Worm (Caenorhabditis elegans) whole organism, L1 larva: ENCODE measurements around the gene Y39G8B.2.
A peak's percentile ranks its signal among the peaks of the same experiment; 100 is the strongest.

Experiments used
- C16A3.4 ChIP-seq: fragments of 150-350 bp; optimal IDR thresholded peaks from 2 replicates; lab custom pipeline; 2014; ENCODE audit warnings: missing biosample characterization, missing genetic modification characterization
- C34B4.2 ChIP-seq: sonication (generic microtip); optimal IDR thresholded peaks from 2 replicates; lab custom pipeline; 2017; ENCODE audit warnings: mild to moderate bottlenecking, missing genetic modification characterization, missing compliant biosample characterization
- aha-1 ChIP-seq: fragments of 150-350 bp; optimal IDR thresholded peaks from 2 replicates; lab custom pipeline; 2014; ENCODE audit warnings: missing biosample characterization, missing genetic modification characterization
- aly-2 ChIP-seq: fragments of 150-350 bp; optimal IDR thresholded peaks from 2 replicates; lab custom pipeline; 2014; ENCODE audit warnings: missing biosample characterization, missing genetic modification characterization
- ama-1 ChIP-seq: fragments of 150-350 bp; optimal IDR thresholded peaks from 2 replicates; lab custom pipeline; 2014
- blmp-1 ChIP-seq: fragments of 150-350 bp; optimal IDR thresholded peaks from 2 replicates; lab custom pipeline; 2014; ENCODE audit warnings: missing biosample characterization, missing genetic modification characterization
- ceh-82 ChIP-seq, 3 experiments: fragments of 150-350 bp in 1 of 3; sonication (generic microtip) in 2 of 3; optimal IDR thresholded peaks; 2 replicates each; lab custom pipeline; 2014 to 2017; ENCODE audit warnings: missing biosample characterization in 3 of 3, missing genetic modification characterization in 3 of 3
- ces-1 ChIP-seq: fragments of 150-350 bp; optimal IDR thresholded peaks from 2 replicates; lab custom pipeline; 2014; ENCODE audit warnings: missing biosample characterization, missing genetic modification reagents, missing genetic modification characterization
- dpl-1 ChIP-seq, 3 experiments: fragments of 150-350 bp in 2 of 3; sonication (generic microtip) in 1 of 3; optimal IDR thresholded peaks; 2 replicates each; lab custom pipeline; 2014 to 2017; ENCODE audit warnings: missing biosample characterization in 3 of 3, missing genetic modification characterization in 3 of 3, missing genetic modification reagents in 3 of 3
- dsc-1 ChIP-seq: sonication (generic microtip); optimal IDR thresholded peaks from 2 replicates; lab custom pipeline; 2016; ENCODE audit warnings: mild to moderate bottlenecking, missing genetic modification characterization, missing compliant biosample characterization
- efl-1 ChIP-seq, 4 experiments: fragments of 150-350 bp; optimal IDR thresholded peaks in 3 of 4; peaks in 1 of 4; 1 replicate in 1 of 4; 2 replicates in 3 of 4; lab custom pipeline; 2014; ENCODE audit warnings: missing biosample characterization in 2 of 4, missing genetic modification characterization in 2 of 4, missing genetic modification reagents in 2 of 4
- egl-13 ChIP-seq: sonication (generic microtip); optimal IDR thresholded peaks from 2 replicates; lab custom pipeline; 2016; ENCODE audit warnings: missing genotype, missing genetic modification reagents, missing genetic modification characterization, missing compliant biosample characterization
- elt-2 ChIP-seq: sonication (generic microtip); optimal IDR thresholded peaks from 2 replicates; lab custom pipeline; 2016; ENCODE audit warnings: missing genetic modification characterization, mild to moderate bottlenecking, inconsistent platforms, missing compliant biosample characterization, missing genetic modification reagents
- elt-3 ChIP-seq, 6 experiments: fragments of 150-350 bp in 1 of 6; sonication (generic microtip); optimal IDR thresholded peaks; 2 replicates each; lab custom pipeline; 2017 to 2018; ENCODE audit warnings: missing biosample characterization in 6 of 6, missing genetic modification characterization in 6 of 6, inconsistent platforms in 1 of 6
- ets-5 ChIP-seq: fragments of 200-800 bp; sonication (Bioruptor generic); IDR thresholded peaks from 2 replicates; pipeline ENCODE4 v1.3.6; 2022; ENCODE audit warnings: missing genetic modification characterization, missing compliant biosample characterization
- fkh-8 ChIP-seq: sonication (generic microtip); optimal IDR thresholded peaks from 2 replicates; lab custom pipeline; 2016; ENCODE audit warnings: mild to moderate bottlenecking, missing genetic modification characterization, missing compliant biosample characterization
- grh-1 ChIP-seq: fragments of 200-800 bp; sonication (Bioruptor generic); IDR thresholded peaks from 2 replicates; pipeline ENCODE4 v1.3.6; 2022; ENCODE audit warnings: missing genetic modification reagents, missing genetic modification characterization, missing compliant biosample characterization
- hlh-17 ChIP-seq: fragments of 200-800 bp; sonication (Bioruptor generic); optimal IDR thresholded peaks from 2 replicates; lab custom pipeline; 2018; ENCODE audit warnings: missing genetic modification characterization, mild to moderate bottlenecking, missing compliant biosample characterization, moderate library complexity, borderline replicate concordance
- irx-1 ChIP-seq: sonication (generic microtip); optimal IDR thresholded peaks from 2 replicates; lab custom pipeline; 2016; ENCODE audit warnings: missing genetic modification characterization, missing compliant biosample characterization
- lin-13 ChIP-seq: fragments of 150-350 bp; optimal IDR thresholded peaks from 2 replicates; lab custom pipeline; 2014; ENCODE audit warnings: missing biosample characterization, missing genetic modification reagents, missing genetic modification characterization
- lin-14 ChIP-seq: fragments of 200-800 bp; sonication (Bioruptor generic); optimal IDR thresholded peaks from 2 replicates; lab custom pipeline; 2018; ENCODE audit warnings: mild to moderate bottlenecking, missing genetic modification characterization, moderate library complexity, missing compliant biosample characterization
- lin-35 ChIP-seq, 2 experiments: fragments of 150-350 bp; optimal IDR thresholded peaks; 2 replicates each; lab custom pipeline; 2014; ENCODE audit warnings: missing biosample characterization in 2 of 2, missing genetic modification characterization in 2 of 2, missing genetic modification reagents in 2 of 2
- lsy-2 ChIP-seq, 2 experiments: fragments of 150-350 bp; optimal IDR thresholded peaks; 2 replicates each; lab custom pipeline; 2014; ENCODE audit warnings: missing biosample characterization in 2 of 2, missing genetic modification characterization in 2 of 2
- mab-9 ChIP-seq: fragments of 200-800 bp; sonication (Bioruptor generic); IDR thresholded peaks from 2 replicates; pipeline ENCODE4 v1.3.6; 2022; ENCODE audit warnings: missing genetic modification reagents, missing genetic modification characterization, missing compliant biosample characterization
- mdl-1 ChIP-seq, 2 experiments: fragments of 150-350 bp; optimal IDR thresholded peaks; 2 replicates each; lab custom pipeline; 2014 to 2017; ENCODE audit warnings: missing biosample characterization in 2 of 2, missing genetic modification characterization in 2 of 2, inconsistent platforms in 1 of 2
- nhr-12 ChIP-seq: sonication (generic microtip); optimal IDR thresholded peaks from 2 replicates; lab custom pipeline; 2017; ENCODE audit warnings: missing biosample characterization, missing genetic modification characterization
- nhr-19 ChIP-seq: fragments of 200-800 bp; sonication (Bioruptor generic); conservative IDR thresholded peaks from 2 replicates; pipeline ENCODE4 v1.3.6; 2022; ENCODE audit warnings: missing genetic modification characterization, missing compliant biosample characterization
- nhr-20 ChIP-seq: sonication (generic microtip); optimal IDR thresholded peaks from 2 replicates; lab custom pipeline; 2016; ENCODE audit warnings: mild to moderate bottlenecking, missing genetic modification characterization, missing compliant biosample characterization
- nhr-237 ChIP-seq: fragments of 150-350 bp; optimal IDR thresholded peaks from 2 replicates; lab custom pipeline; 2014; ENCODE audit warnings: missing biosample characterization, missing genetic modification characterization
- nhr-28 ChIP-seq: fragments of 150-350 bp; optimal IDR thresholded peaks from 2 replicates; lab custom pipeline; 2014; ENCODE audit warnings: missing biosample characterization, missing genetic modification characterization
- nhr-47 ChIP-seq: sonication (generic microtip); optimal IDR thresholded peaks from 2 replicates; lab custom pipeline; 2016; ENCODE audit warnings: mild to moderate bottlenecking, missing genetic modification characterization, moderate library complexity, missing compliant biosample characterization
- nhr-71 ChIP-seq: sonication (generic microtip); optimal IDR thresholded peaks from 2 replicates; lab custom pipeline; 2016; ENCODE audit warnings: mild to moderate bottlenecking, missing genetic modification characterization, moderate library complexity, missing compliant biosample characterization
- nhr-76 ChIP-seq: sonication (generic microtip); optimal IDR thresholded peaks from 2 replicates; lab custom pipeline; 2017; ENCODE audit warnings: missing biosample characterization, missing genetic modification characterization
- nhr-77 ChIP-seq: fragments of 150-350 bp; optimal IDR thresholded peaks from 2 replicates; lab custom pipeline; 2014; ENCODE audit warnings: missing biosample characterization, missing genetic modification characterization
- nhr-84 ChIP-seq: sonication (generic microtip); optimal IDR thresholded peaks from 2 replicates; lab custom pipeline; 2017; ENCODE audit warnings: missing biosample characterization, missing genetic modification characterization
- pag-3 ChIP-seq: sonication (generic microtip); optimal IDR thresholded peaks from 2 replicates; lab custom pipeline; 2017; ENCODE audit warnings: missing genetic modification characterization, mild to moderate bottlenecking, missing compliant biosample characterization, antibody characterized with exemption, borderline replicate concordance; ENCODE audit not compliant: insufficient read depth
- skn-1 ChIP-seq: fragments of 150-350 bp; optimal IDR thresholded peaks from 2 replicates; lab custom pipeline; 2014; ENCODE audit warnings: missing biosample characterization, missing genetic modification characterization
- snpc-4 ChIP-seq: fragments of 150-350 bp; optimal IDR thresholded peaks from 2 replicates; lab custom pipeline; 2014; ENCODE audit warnings: missing biosample characterization, missing genetic modification characterization
- sup-37 ChIP-seq: fragments of 200-800 bp; sonication (Bioruptor generic); optimal IDR thresholded peaks from 2 replicates; lab custom pipeline; 2018; ENCODE audit warnings: mild to moderate bottlenecking, missing genetic modification characterization, missing compliant biosample characterization
- tbx-2 ChIP-seq: sonication (generic microtip); optimal IDR thresholded peaks from 2 replicates; lab custom pipeline; 2016; ENCODE audit warnings: missing genetic modification characterization, missing compliant biosample characterization
- tlp-1 ChIP-seq: fragments of 150-350 bp; optimal IDR thresholded peaks from 2 replicates; lab custom pipeline; 2014; ENCODE audit warnings: missing biosample characterization, missing genetic modification characterization
- unc-130 ChIP-seq: fragments of 150-350 bp; optimal IDR thresholded peaks from 2 replicates; lab custom pipeline; 2017; ENCODE audit warnings: missing biosample characterization, missing genetic modification characterization, inconsistent platforms
- unc-98 ChIP-seq: fragments of 200-800 bp; sonication (Bioruptor generic); IDR thresholded peaks from 2 replicates; pipeline ENCODE4 v1.3.6; 2022; ENCODE audit warnings: missing genetic modification characterization, missing compliant biosample characterization
- xbp-1 ChIP-seq: sonication (generic microtip); optimal IDR thresholded peaks from 2 replicates; lab custom pipeline; 2016; ENCODE audit warnings: missing genetic modification characterization, missing compliant biosample characterization
- zag-1 ChIP-seq: fragments of 150-350 bp; optimal IDR thresholded peaks from 2 replicates; lab custom pipeline; 2014; ENCODE audit warnings: missing biosample characterization, missing genetic modification characterization
- zip-4 ChIP-seq: fragments of 200-800 bp; sonication (Bioruptor generic); optimal IDR thresholded peaks from 2 replicates; lab custom pipeline; 2018; ENCODE audit warnings: mild to moderate bottlenecking, missing genetic modification characterization, moderate library complexity, missing compliant biosample characterization
- ztf-11 ChIP-seq, 2 experiments: sonication (generic microtip); optimal IDR thresholded peaks; 2 replicates each; lab custom pipeline; 2016 to 2017; ENCODE audit warnings: missing genetic modification characterization in 2 of 2, missing biosample characterization in 1 of 2, missing compliant biosample characterization in 1 of 2

Y39G8B.2 gene

ce11 chrII:13957437-13957836 is 18.6 kb downstream of the Y39G8B.2 start, which contains the start of gene zip-3:
Gene zip-3 (minus strand): TSS chrII:13957457.
- TF ChIP-seq nhr-237 (tag; lab: Kevin White, UChicago) (no peak), lin-13 (GFP tag; lab: Kevin White, UChicago) (no peak), dpl-1 (GFP tag; optimal IDR thresholded peaks at IDR 0.05; lab: Kevin White, UChicago) (no peak), nhr-19 (no peak), elt-2 (peak; percentile 56)
- TF ChIP-seq, all 84 proteins: peak for 1

ce11 chrII:13956529-13956928 is 19.5 kb downstream of the Y39G8B.2 start:
- TF ChIP-seq nhr-20 (peak; percentile 20), ztf-11 (tag; optimal IDR thresholded peaks at IDR 0.05; lab: Kevin White, UChicago) (no peak), efl-1 (optimal IDR thresholded peaks at IDR 0.05; lab: Kevin White, UChicago) (no peak), efl-1 (GFP tag; optimal IDR thresholded peaks at IDR 0.05 in 1 of 2; lab: Kevin White, UChicago) (peak in 1 of 2 experiments; percentile 67), nhr-76 (tag; lab: Kevin White, UChicago) (no peak), lin-35 (GFP tag; optimal IDR thresholded peaks at IDR 0.05; lab: Kevin White, UChicago) (peak in 1 of 2 experiments; percentile 38), aly-2 (tag; lab: Kevin White, UChicago) (no peak), nhr-77 (tag; lab: Kevin White, UChicago) (peak; percentile 4), lsy-2 (tag; optimal IDR thresholded peaks at IDR 0.05; lab: Kevin White, UChicago) (peak in 1 of 2 experiments; percentile 25), fkh-8 (no peak), elt-2 (peak; percentile 89)

- TF ChIP-seq nhr-12 (tag; lab: Kevin White, UChicago) (no peak), ets-5 (GFP tag; lab: Robert Waterston, UW) (no peak), mab-9 (no peak), nhr-20 (peak; percentile 34), lsy-2 (tag; optimal IDR thresholded peaks at IDR 0.05; lab: Kevin White, UChicago) (peak in 1 of 2 experiments; percentile 56), tlp-1 (tag; lab: Kevin White, UChicago) (no peak), ceh-82 (tag; optimal IDR thresholded peaks at IDR 0.05; lab: Kevin White, UChicago) (no peak), blmp-1 (tag; lab: Kevin White, UChicago) (peak; percentile 72), elt-3 (tag; optimal IDR thresholded peaks at IDR 0.05; lab: Kevin White, UChicago) (peak in 1 of 6 experiments; percentile 12), lin-14 (GFP tag; lab: Kevin White, UChicago) (peak; percentile 44)
Observed at ce11 chrII:13954979-13955378, 21.0 kb downstream of the Y39G8B.2 start.

ce11 chrII:13954077-13954476 is 21.9 kb downstream of the Y39G8B.2 start:
- no peak for TF ChIP-seq irx-1 (tag; lab: Kevin White, UChicago)
- peak; percentile 86 for TF ChIP-seq elt-2
- no peak for TF ChIP-seq unc-98
- TF ChIP-seq zag-1 (tag; lab: Kevin White, UChicago) = no peak
- peak; percentile 53 for TF ChIP-seq nhr-71
- peak in 1 of 2 experiments; percentile 5 for TF ChIP-seq mdl-1 (tag; optimal IDR thresholded peaks at IDR 0.05; lab: Kevin White, UChicago)
- no peak for TF ChIP-seq sup-37
- TF ChIP-seq xbp-1 (tag; lab: Kevin White, UChicago) = no peak
- no peak for TF ChIP-seq ama-1
- no peak for TF ChIP-seq grh-1 (GFP tag; lab: Robert Waterston, UW)
- TF ChIP-seq aly-2 (tag; lab: Kevin White, UChicago) = no peak
- no peak for TF ChIP-seq egl-13
- TF ChIP-seq nhr-84 (tag; lab: Kevin White, UChicago) = no peak
- no peak for TF ChIP-seq C34B4.2 (tag; lab: Kevin White, UChicago)
- no peak for TF ChIP-seq snpc-4 (tag; lab: Kevin White, UChicago)
- no peak for TF ChIP-seq unc-130
- no peak for TF ChIP-seq pag-3 (tag; lab: Kevin White, UChicago)
- TF ChIP-seq C16A3.4 (tag; lab: Kevin White, UChicago) = no peak
- no peak for TF ChIP-seq nhr-47 (tag; lab: Kevin White, UChicago)
- TF ChIP-seq nhr-77 (tag; lab: Kevin White, UChicago) = no peak
- TF ChIP-seq tbx-2 (tag; lab: Kevin White, UChicago) = peak; percentile 1
- no peak for TF ChIP-seq skn-1 (tag; lab: Kevin White, UChicago)
- no peak for TF ChIP-seq ets-5 (GFP tag; lab: Robert Waterston, UW)
- TF ChIP-seq hlh-17 (GFP tag; lab: Kevin White, UChicago) = no peak
- no peak for TF ChIP-seq ces-1 (GFP tag; lab: Kevin White, UChicago)
- TF ChIP-seq dsc-1 (tag; lab: Kevin White, UChicago) = no peak
- no peak for TF ChIP-seq aha-1
- TF ChIP-seq nhr-28 (tag; lab: Kevin White, UChicago) = no peak
- TF ChIP-seq zip-4 (GFP tag; lab: Kevin White, UChicago) = no peak
- no peak for TF ChIP-seq nhr-237 (tag; lab: Kevin White, UChicago)
